Fruit fly (Drosophila melanogaster) S2 (cell line): Measurements from ENCODE around the gene dan.

Source experiments
- CG8478 ChIP-seq: fragments of >200 bp; optimal IDR thresholded peaks from 2 replicates; lab custom pipeline; 2018
- CTCF ChIP-seq, 2 experiments: fragments of >200 bp; optimal IDR thresholded peaks; 2 replicates each; lab custom pipeline; 2018

dm6 chr3R:25236121-25236520 is 51.9 kb downstream of the dan start:
- no peak for TF ChIP-seq CG8478 (lab: Kevin White, UChicago)
- TF ChIP-seq CTCF (optimal IDR thresholded peaks at IDR 0.05; lab: Kevin White, UChicago), result no peak
